Worm (Caenorhabditis elegans) whole organism, L4/young adult: ENCODE results near the gene F59E12.15.

ENCODE experiments used
- W03F9.2 ChIP-seq: fragments of 150-350 bp; optimal IDR thresholded peaks from 2 replicates; lab custom pipeline; 2014; ENCODE audit warnings: missing biosample characterization, missing genetic modification characterization
- dao-5 ChIP-seq: sonication (generic microtip); optimal IDR thresholded peaks from 2 replicates; lab custom pipeline; 2016; ENCODE audit warnings: missing genotype, missing genetic modification characterization, moderate library complexity, missing compliant biosample characterization
- him-1 ChIP-seq: sonication (generic microtip); optimal IDR thresholded peaks from 2 replicates; lab custom pipeline; 2016; ENCODE audit warnings: missing genotype, missing genetic modification reagents, missing genetic modification characterization, missing compliant biosample characterization

The F59E12.15 gene

DNA sequence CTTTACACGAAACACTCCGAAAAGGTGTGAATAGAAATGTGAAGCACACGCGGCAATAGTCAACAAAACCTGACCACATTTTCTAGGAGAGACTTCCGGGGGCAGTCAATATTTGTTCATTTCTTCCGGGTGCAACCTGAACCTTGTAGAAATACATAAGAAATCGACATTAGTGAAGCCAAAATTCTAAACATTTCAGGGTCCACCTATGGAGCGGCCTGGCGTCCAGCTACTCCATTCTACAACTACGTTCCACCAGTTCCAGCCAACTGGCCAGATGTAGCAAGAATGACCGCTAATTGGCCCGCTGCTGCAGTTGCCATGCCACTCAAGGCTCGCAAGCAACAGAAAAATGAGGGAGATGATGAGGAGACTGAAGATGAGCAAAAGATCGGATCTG lies 48.9 kb downstream of the F59E12.15 start:
- TF ChIP-seq W03F9.2 (tag; lab: Kevin White, UChicago) = no peak
- TF ChIP-seq him-1 = no peak
- no peak for TF ChIP-seq dao-5 (tag; lab: Kevin White, UChicago)

DNA sequence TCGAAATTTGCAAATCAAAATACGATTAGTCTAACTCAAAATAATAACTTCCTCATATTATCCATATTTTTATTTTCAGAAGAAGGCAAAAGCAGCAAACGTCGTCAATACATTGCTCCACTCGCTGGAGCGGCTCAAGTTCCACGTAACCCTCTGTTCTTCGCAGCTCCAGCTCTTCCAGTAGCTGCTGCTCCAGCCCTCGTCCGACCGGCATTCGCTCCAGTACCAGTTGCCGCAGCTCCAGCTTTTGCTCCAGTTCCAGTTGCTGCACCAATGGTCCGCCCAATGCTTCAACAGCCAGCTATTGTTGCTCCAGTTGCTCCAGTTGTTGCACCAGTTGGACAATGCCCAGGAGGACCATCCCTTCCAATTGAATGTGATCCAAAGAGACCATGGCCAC lies 49.5 kb downstream of the F59E12.15 start:
- TF ChIP-seq him-1 = no peak
- TF ChIP-seq dao-5 (tag; lab: Kevin White, UChicago) = no peak
- TF ChIP-seq W03F9.2 (tag; lab: Kevin White, UChicago) = no peak

DNA sequence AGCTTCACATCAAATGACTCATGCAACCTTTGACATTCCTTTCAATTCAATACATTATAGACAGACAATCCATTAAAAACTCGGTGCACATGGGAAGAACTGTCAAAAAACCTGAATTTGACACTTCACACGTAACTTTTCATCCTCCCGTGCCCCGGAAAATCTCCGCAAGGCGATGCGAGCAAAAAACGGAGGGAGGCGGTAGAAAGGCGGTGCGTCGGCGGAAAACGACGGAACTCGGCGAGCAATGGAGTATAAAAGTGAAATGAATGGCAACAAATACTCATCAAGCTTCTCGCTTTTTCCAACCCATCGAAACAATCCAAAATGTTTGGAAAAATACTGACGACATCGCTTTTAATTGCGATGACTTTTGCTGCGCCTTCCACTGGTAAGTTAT lies 50.1 kb downstream of the F59E12.15 start, which contains the start of gene T25E4.1:
Gene T25E4.1 (plus strand): TSS at position 301 of the 400 bp plus-strand sequence.
- TF ChIP-seq him-1 (no peak), W03F9.2 (tag; lab: Kevin White, UChicago) (no peak), dao-5 (tag; lab: Kevin White, UChicago) (no peak)

DNA sequence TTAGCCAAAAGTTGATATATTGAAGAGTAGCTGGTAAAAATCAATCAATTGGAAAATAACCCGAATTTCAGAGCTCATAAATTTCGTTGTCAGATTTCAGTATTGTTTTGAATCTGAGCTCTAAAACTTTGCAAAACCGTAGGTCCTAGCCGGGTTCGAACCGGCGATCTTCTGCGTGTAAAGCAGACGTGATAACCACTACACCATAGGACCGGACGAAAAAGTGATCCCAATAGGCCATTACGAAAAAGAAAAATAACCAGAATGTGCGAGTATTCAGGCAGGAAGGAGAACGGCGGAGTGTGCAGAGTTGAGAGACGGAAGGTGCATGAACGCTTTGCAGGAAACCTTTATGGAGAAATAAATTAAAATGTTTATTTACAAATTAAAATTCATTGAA lies 51.1 kb downstream of the F59E12.15 start:
- peak; percentile 6 for TF ChIP-seq him-1
- peak; percentile 28 for TF ChIP-seq dao-5 (tag; lab: Kevin White, UChicago)
- peak; percentile 59 for TF ChIP-seq W03F9.2 (tag; lab: Kevin White, UChicago)
